Fruit fly (Drosophila melanogaster) whole organism: ENCODE measurements around the gene Sgf11.

Experiments used
- CG8478 ChIP-seq: fragments of >200 bp; optimal IDR thresholded peaks from 2 replicates; lab custom pipeline; 2018; ENCODE audit warnings: inconsistent platforms
- EcR ChIP-seq, 2 experiments: fragments of >200 bp; optimal IDR thresholded peaks; 2 replicates each; lab custom pipeline; 2017; ENCODE audit warnings: missing biosample characterization in 2 of 2, missing genetic modification characterization in 2 of 2, missing genetic modification reagents in 2 of 2
- pan ChIP-seq: fragments of >200 bp; optimal IDR thresholded peaks from 2 replicates; lab custom pipeline; 2017
- psq ChIP-seq: fragments of >200 bp; optimal IDR thresholded peaks from 2 replicates; lab custom pipeline; 2017
- usp ChIP-seq: fragments of >200 bp; optimal IDR thresholded peaks from 2 replicates; lab custom pipeline; 2017; ENCODE audit warnings: missing biosample characterization, missing genetic modification characterization, mixed read lengths

dm6 chr3L:18637348-18637747 is 44.3 kb downstream of the Sgf11 start:
- no peak for TF ChIP-seq CG8478 (lab: Kevin White, UChicago)
- TF ChIP-seq EcR (GFP tag; optimal IDR thresholded peaks at IDR 0.05; lab: Kevin White, UChicago): no peak
- TF ChIP-seq psq (lab: Kevin White, UChicago): no peak
- no peak for TF ChIP-seq usp (GFP tag; lab: Kevin White, UChicago)
- no peak for TF ChIP-seq pan (lab: Kevin White, UChicago)
